Worm (Caenorhabditis elegans) whole organism, L4/young adult: ENCODE measurements around the gene nhr-143.

Experiments
- W03F9.2 ChIP-seq: fragments of 150-350 bp; optimal IDR thresholded peaks from 2 replicates; lab custom pipeline; 2014; ENCODE audit warnings: missing biosample characterization, missing genetic modification characterization
- dao-5 ChIP-seq: sonication (generic microtip); optimal IDR thresholded peaks from 2 replicates; lab custom pipeline; 2016; ENCODE audit warnings: missing genotype, missing genetic modification characterization, moderate library complexity, missing compliant biosample characterization
- him-1 ChIP-seq: sonication (generic microtip); optimal IDR thresholded peaks from 2 replicates; lab custom pipeline; 2016; ENCODE audit warnings: missing genotype, missing genetic modification reagents, missing genetic modification characterization, missing compliant biosample characterization

DNA sequence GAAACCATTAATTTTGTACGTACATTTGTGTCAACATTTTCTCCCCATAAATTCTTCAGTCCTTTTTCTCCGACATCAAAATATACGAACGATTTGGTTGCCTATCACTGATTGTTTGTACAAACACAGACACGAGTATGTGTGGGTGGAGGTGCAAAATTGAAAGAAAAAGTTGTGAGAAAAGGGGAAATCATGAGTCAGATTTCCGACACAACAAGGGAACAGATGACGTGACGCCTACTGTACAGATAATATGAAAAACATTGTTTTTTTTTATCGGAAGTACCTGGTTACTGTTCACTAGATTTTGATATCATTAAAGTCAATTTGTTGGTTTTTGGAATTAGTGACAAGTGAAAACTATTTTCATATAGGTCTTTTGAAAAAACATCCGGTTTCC lies 40.5 kb downstream of the nhr-143 start:
- TF ChIP-seq dao-5: no peak
- no peak for TF ChIP-seq him-1 (tag; lab: Kevin White, UChicago)
- no peak for TF ChIP-seq W03F9.2
